Fruit fly (Drosophila melanogaster) whole organism, embryonic: Measurements from ENCODE around the gene CG32073.

ENCODE experiments used
- Ada2b ChIP-seq: fragments of 200-800 bp; sonication (Bioruptor generic); IDR thresholded peaks from 2 replicates; pipeline ENCODE4 v1.3.6; 2022; ENCODE audit warnings: missing biosample characterization, missing genetic modification characterization
- CG10147 ChIP-seq: fragments of 200-800 bp; sonication (Bioruptor generic); optimal IDR thresholded peaks from 2 replicates; lab custom pipeline; 2019; ENCODE audit warnings: missing biosample characterization, mild to moderate bottlenecking, missing genetic modification characterization, moderate library complexity
- CG11085 ChIP-seq: fragments of 200-800 bp; sonication (Bioruptor generic); IDR thresholded peaks from 2 replicates; pipeline ENCODE4 v1.3.6; 2022; ENCODE audit warnings: missing biosample characterization, missing genetic modification characterization
- CG11093 ChIP-seq: fragments of 200-800 bp; sonication (Bioruptor generic); IDR thresholded peaks from 3 replicates; pipeline ENCODE4 v1.3.6; 2022; ENCODE audit warnings: missing biosample characterization, missing genetic modification characterization
- CG11247 ChIP-seq: fragments of 200-800 bp; sonication (Bioruptor generic); IDR thresholded peaks from 2 replicates; pipeline ENCODE4 v1.3.6; 2022; ENCODE audit warnings: missing biosample characterization, missing genetic modification characterization
- CG11696 ChIP-seq: fragments of 200-800 bp; sonication (Bioruptor generic); IDR thresholded peaks from 2 replicates; pipeline ENCODE4 v1.3.6; 2022; ENCODE audit warnings: missing biosample characterization, missing genetic modification characterization
- CG12391 ChIP-seq: fragments of 200-800 bp; sonication (Bioruptor generic); optimal IDR thresholded peaks from 3 replicates; lab custom pipeline; 2018; ENCODE audit warnings: missing biosample characterization, mild to moderate bottlenecking, missing genetic modification characterization, moderate library complexity
- CG13894 ChIP-seq: fragments of 200-800 bp; sonication (Bioruptor generic); optimal IDR thresholded peaks from 3 replicates; lab custom pipeline; 2018; ENCODE audit warnings: missing biosample characterization, mild to moderate bottlenecking, missing genetic modification characterization, moderate library complexity
- CG14710 ChIP-seq: fragments of 200-800 bp; sonication (Bioruptor generic); optimal IDR thresholded peaks from 3 replicates; lab custom pipeline; 2019; ENCODE audit warnings: missing biosample characterization, mild to moderate bottlenecking, missing genetic modification characterization, moderate library complexity
- CG17612 ChIP-seq: fragments of 200-800 bp; sonication (Bioruptor generic); IDR thresholded peaks from 2 replicates; pipeline ENCODE4 v1.3.6; 2022; ENCODE audit warnings: missing biosample characterization, missing genetic modification characterization
- CG2199 ChIP-seq: fragments of 200-800 bp; sonication (Bioruptor generic); IDR thresholded peaks from 3 replicates; pipeline ENCODE4 v1.3.6; 2022; ENCODE audit warnings: missing biosample characterization, missing genetic modification characterization
- CG2202 ChIP-seq: fragments of 200-800 bp; sonication (Bioruptor generic); optimal IDR thresholded peaks from 2 replicates; lab custom pipeline; 2018; ENCODE audit warnings: missing biosample characterization, mild to moderate bottlenecking, missing genetic modification characterization
- CG30403 ChIP-seq: fragments of 200-800 bp; sonication (Bioruptor generic); optimal IDR thresholded peaks from 3 replicates; lab custom pipeline; 2016; ENCODE audit warnings: missing biosample characterization, missing genetic modification characterization
- CG31441 ChIP-seq: fragments of 200-800 bp; sonication (Bioruptor generic); IDR thresholded peaks from 2 replicates; pipeline ENCODE4 v1.3.6; 2022; ENCODE audit warnings: missing biosample characterization, missing genetic modification characterization
- CG6175 ChIP-seq: fragments of 200-800 bp; sonication (Bioruptor generic); IDR thresholded peaks from 3 replicates; pipeline ENCODE4 v1.3.6; 2022; ENCODE audit warnings: missing biosample characterization, missing genetic modification characterization
- CG7556 ChIP-seq: fragments of 200-800 bp; sonication (Bioruptor generic); optimal IDR thresholded peaks from 2 replicates; lab custom pipeline; 2017; ENCODE audit warnings: missing biosample characterization, mild to moderate bottlenecking, missing genetic modification characterization
- CG7839 ChIP-seq: fragments of 200-800 bp; sonication (Bioruptor generic); optimal IDR thresholded peaks from 3 replicates; lab custom pipeline; 2018; ENCODE audit warnings: missing biosample characterization, mild to moderate bottlenecking, missing genetic modification characterization, moderate library complexity
- Dll ChIP-seq: fragments of 200-800 bp; sonication (Bioruptor generic); IDR thresholded peaks from 4 replicates; pipeline ENCODE4 v1.3.6; 2022; ENCODE audit warnings: missing biosample characterization, missing genetic modification characterization; ENCODE audit not compliant: partially characterized antibody
- Fer2 ChIP-seq: fragments of 200-800 bp; sonication (Bioruptor generic); optimal IDR thresholded peaks from 2 replicates; lab custom pipeline; 2018; ENCODE audit warnings: missing biosample characterization, mild to moderate bottlenecking, missing genetic modification characterization, moderate library complexity
- Fer3 ChIP-seq: fragments of 200-800 bp; sonication (Bioruptor generic); optimal IDR thresholded peaks from 2 replicates; lab custom pipeline; 2018; ENCODE audit warnings: missing biosample characterization, mild to moderate bottlenecking, missing genetic modification characterization, moderate library complexity
- MTF-1 ChIP-seq: fragments of 200-800 bp; sonication (Bioruptor generic); optimal IDR thresholded peaks from 2 replicates; lab custom pipeline; 2018; ENCODE audit warnings: missing biosample characterization, mild to moderate bottlenecking, missing genetic modification characterization, borderline replicate concordance
- Mes4 ChIP-seq: fragments of 200-800 bp; sonication (Bioruptor generic); optimal IDR thresholded peaks from 2 replicates; lab custom pipeline; 2016; ENCODE audit warnings: missing biosample characterization, missing genetic modification characterization
- NFAT ChIP-seq: fragments of 200-800 bp; sonication (Bioruptor generic); IDR thresholded peaks from 2 replicates; pipeline ENCODE4 v1.3.6; 2022; ENCODE audit warnings: missing biosample characterization, missing genetic modification characterization
- Oli ChIP-seq: fragments of 200-800 bp; sonication (Bioruptor generic); optimal IDR thresholded peaks from 2 replicates; lab custom pipeline; 2018; ENCODE audit warnings: missing biosample characterization, mild to moderate bottlenecking, missing genetic modification characterization, moderate library complexity
- Optix ChIP-seq: fragments of 200-800 bp; sonication (Bioruptor generic); IDR thresholded peaks from 3 replicates; pipeline ENCODE4 v1.3.6; 2022; ENCODE audit warnings: missing biosample characterization, missing genetic modification characterization
- Taf1 ChIP-seq: fragments of 200-800 bp; sonication (Bioruptor generic); IDR thresholded peaks from 2 replicates; pipeline ENCODE4 v1.3.6; 2022; ENCODE audit warnings: missing biosample characterization, missing genetic modification characterization
- Trl ChIP-seq, 3 experiments: fragments of >200 bp in 2 of 3; fragments of 200-800 bp in 1 of 3; sonication (Bioruptor generic) in 1 of 3; optimal IDR thresholded peaks; 2 replicates in 1 of 3; 3 replicates in 2 of 3; lab custom pipeline; 2016 to 2017; ENCODE audit warnings: missing biosample characterization in 1 of 3, missing genetic modification characterization in 1 of 3
- ash1 ChIP-seq: fragments of 200-800 bp; sonication (Bioruptor generic); optimal IDR thresholded peaks from 2 replicates; lab custom pipeline; 2018; ENCODE audit warnings: missing biosample characterization, mild to moderate bottlenecking, missing genetic modification characterization
- bsh ChIP-seq, 2 experiments: fragments of 200-800 bp; sonication (Bioruptor generic); optimal IDR thresholded peaks; 2 replicates each; lab custom pipeline; 2017 to 2018; ENCODE audit warnings: mild to moderate bottlenecking in 2 of 2, missing biosample characterization in 2 of 2, missing genetic modification characterization in 2 of 2, moderate library complexity in 1 of 2
- caup ChIP-seq: fragments of 200-800 bp; sonication (Bioruptor generic); optimal IDR thresholded peaks from 3 replicates; lab custom pipeline; 2017; ENCODE audit warnings: missing biosample characterization, mild to moderate bottlenecking, missing genetic modification characterization, moderate library complexity; ENCODE audit not compliant: severe bottlenecking
- corto ChIP-seq: fragments of 200-800 bp; sonication (Bioruptor generic); optimal IDR thresholded peaks from 2 replicates; lab custom pipeline; 2016; ENCODE audit warnings: missing biosample characterization, mild to moderate bottlenecking, missing genetic modification characterization, moderate library complexity
- cwo ChIP-seq: fragments of 200-800 bp; sonication (Bioruptor generic); optimal IDR thresholded peaks from 3 replicates; lab custom pipeline; 2017; ENCODE audit warnings: missing biosample characterization, missing genetic modification characterization, mild to moderate bottlenecking, moderate library complexity, missing genetic modification reagents
- fru ChIP-seq: fragments of >200 bp; optimal IDR thresholded peaks from 2 replicates; lab custom pipeline; 2017
- grn ChIP-seq: fragments of 200-800 bp; sonication (Bioruptor generic); optimal IDR thresholded peaks from 3 replicates; lab custom pipeline; 2017; ENCODE audit warnings: missing biosample characterization, missing genetic modification characterization
- ham ChIP-seq: fragments of 200-800 bp; sonication (Bioruptor generic); IDR thresholded peaks from 2 replicates; pipeline ENCODE4 v1.3.6; 2022; ENCODE audit warnings: missing biosample characterization, missing genetic modification characterization
- jumu ChIP-seq: fragments of 200-800 bp; sonication (Bioruptor generic); optimal IDR thresholded peaks from 3 replicates; lab custom pipeline; 2016; ENCODE audit warnings: missing biosample characterization, missing genetic modification characterization
- nau ChIP-seq: fragments of 200-800 bp; sonication (Bioruptor generic); optimal IDR thresholded peaks from 3 replicates; lab custom pipeline; 2017; ENCODE audit warnings: missing biosample characterization, mild to moderate bottlenecking, missing genetic modification characterization, missing genetic modification reagents
- onecut ChIP-seq: fragments of 200-800 bp; sonication (Bioruptor generic); IDR thresholded peaks from 2 replicates; pipeline ENCODE4 v1.3.6; 2022; ENCODE audit warnings: missing biosample characterization, missing genetic modification characterization
- p53 ChIP-seq: fragments of 200-800 bp; sonication (Bioruptor generic); optimal IDR thresholded peaks from 2 replicates; lab custom pipeline; 2016; ENCODE audit warnings: missing biosample characterization, missing genetic modification characterization
- ro ChIP-seq: fragments of 200-800 bp; sonication (Bioruptor generic); IDR thresholded peaks from 2 replicates; pipeline ENCODE4 v1.3.6; 2022; ENCODE audit warnings: missing biosample characterization, missing genetic modification characterization
- scrt ChIP-seq: fragments of 200-800 bp; sonication (Bioruptor generic); optimal IDR thresholded peaks from 2 replicates; lab custom pipeline; 2018; ENCODE audit warnings: missing biosample characterization, mild to moderate bottlenecking, missing genetic modification characterization, moderate library complexity
- sens ChIP-seq: fragments of 200-800 bp; sonication (Bioruptor generic); peaks from one replicate; lab custom pipeline; 2016; ENCODE audit warnings: missing biosample characterization, missing genetic modification characterization
- sim ChIP-seq: fragments of 200-800 bp; sonication (Bioruptor generic); IDR thresholded peaks from 2 replicates; pipeline ENCODE4 v1.3.6; 2022; ENCODE audit warnings: missing biosample characterization, missing genetic modification characterization
- sima ChIP-seq: fragments of 200-800 bp; sonication (Bioruptor generic); optimal IDR thresholded peaks from 2 replicates; lab custom pipeline; 2016; ENCODE audit warnings: missing biosample characterization, missing genetic modification characterization
- so ChIP-seq: fragments of 200-800 bp; sonication (Bioruptor generic); IDR thresholded peaks from 3 replicates; pipeline ENCODE4 v1.3.6; 2022; ENCODE audit warnings: missing biosample characterization, missing genetic modification characterization
- tx ChIP-seq: fragments of 200-800 bp; sonication (Bioruptor generic); optimal IDR thresholded peaks from 2 replicates; lab custom pipeline; 2016; ENCODE audit warnings: missing biosample characterization, missing genetic modification characterization
- usp ChIP-seq: fragments of >200 bp; optimal IDR thresholded peaks from 2 replicates; lab custom pipeline; 2017; ENCODE audit warnings: missing biosample characterization, missing genetic modification characterization
- wdn ChIP-seq: fragments of 200-800 bp; sonication (Bioruptor generic); IDR thresholded peaks from 2 replicates; pipeline ENCODE4 v1.3.6; 2022; ENCODE audit warnings: missing biosample characterization, missing genetic modification characterization
- wek ChIP-seq: fragments of 200-800 bp; sonication (Bioruptor generic); optimal IDR thresholded peaks from 3 replicates; lab custom pipeline; 2018; ENCODE audit warnings: missing biosample characterization, mild to moderate bottlenecking, missing genetic modification characterization, moderate library complexity

CG32073 gene

dm6 chr3L:11119396-11119900 is 12.1 kb upstream of the CG32073 start (continued):
- TF ChIP-seq Fer3 (tag; lab: Kevin White, UChicago) (no peak), wek (GFP tag; lab: Kevin White, UChicago) (no peak), Fer2 (tag; lab: Kevin White, UChicago) (no peak), Mes4 (GFP tag; lab: Kevin White, UChicago) (no peak), usp (GFP tag; lab: Kevin White, UChicago) (no peak), scrt (GFP tag; lab: Kevin White, UChicago) (no peak), CG17612 (GFP tag; lab: Robert Waterston, UW) (peak; percentile 42; the same call in 1 of the 2 replicates), CG11696 (GFP tag; lab: Robert Waterston, UW) (no peak; the same call in 1 of the 2 replicates), ro (GFP tag; lab: Robert Waterston, UW) (no peak), caup (GFP tag; lab: Kevin White, UChicago) (no peak), Ada2b (GFP tag; lab: Robert Waterston, UW) (no peak), tx (GFP tag; lab: Kevin White, UChicago) (no peak), CG11085 (GFP tag; lab: Robert Waterston, UW) (no peak), CG11093 (GFP tag; lab: Robert Waterston, UW) (no peak), wdn (GFP tag; lab: Robert Waterston, UW) (0 out of 2 replicates have a peak, but pooled peaks have one; percentile 14), CG30403 (GFP tag; lab: Kevin White, UChicago) (no peak), Dll (GFP tag; lab: Robert Waterston, UW) (no peak), bsh (GFP tag; optimal IDR thresholded peaks at IDR 0.05; lab: Kevin White, UChicago) (no peak), MTF-1 (GFP tag; lab: Kevin White, UChicago) (no peak), NFAT (GFP tag; lab: Robert Waterston, UW) (peak; percentile 52; the same call in 1 of the 2 replicates), corto (GFP tag; lab: Kevin White, UChicago) (no peak), onecut (peak; percentile 54), nau (no peak), grn (GFP tag; lab: Kevin White, UChicago) (no peak), CG14710 (tag; lab: Kevin White, UChicago) (no peak), CG2199 (peak; percentile 57; the same call in 1 of the 3 replicates), CG6175 (GFP tag; lab: Robert Waterston, UW) (no peak), CG11247 (GFP tag; lab: Robert Waterston, UW) (0 out of 2 replicates have a peak, but pooled peaks have one; percentile 17), CG2202 (no peak), cwo (GFP tag; lab: Kevin White, UChicago) (no peak), Optix (0 out of 3 replicates have a peak, but pooled peaks have one; percentile 29), Taf1 (GFP tag; lab: Robert Waterston, UW) (no peak), ham (GFP tag; lab: Robert Waterston, UW) (no peak), sens (GFP tag; lab: Kevin White, UChicago) (peak; percentile 14), CG31441 (no peak)

- TF ChIP-seq p53 (GFP tag; lab: Kevin White, UChicago) (peak; percentile 64), CG12391 (tag; lab: Kevin White, UChicago) (peak; percentile 29), CG13894 (tag; lab: Kevin White, UChicago) (peak; percentile 81), sima (GFP tag; lab: Kevin White, UChicago) (no peak), CG10147 (GFP tag; lab: Kevin White, UChicago) (peak; percentile 69), CG7839 (tag; lab: Kevin White, UChicago) (peak; percentile 32), CG7556 (peak; percentile 41), Oli (tag; lab: Kevin White, UChicago) (no peak), ash1 (peak; percentile 79), so (GFP tag; lab: Robert Waterston, UW) (peak; percentile 91; the same call in 2 of the 3 replicates), jumu (peak; percentile 39), fru (no peak), Trl (optimal IDR thresholded peaks at IDR 0.05; lab: Kevin White, UChicago) (peak; percentile 77 to 78), Trl (GFP tag; optimal IDR thresholded peaks at IDR 0.05; lab: Kevin White, UChicago) (peak; percentile 59), sim (GFP tag; lab: Robert Waterston, UW) (peak; percentile 77), CG11085 (GFP tag; lab: Robert Waterston, UW) (no peak; the same call in 1 of the 2 replicates)
Measured at dm6 chr3L:11118627-11119395, 11.4 kb upstream of the CG32073 start.
